Fruit fly (Drosophila melanogaster) whole organism: ENCODE measurements around the gene alph.

ENCODE experiments used
- CG8478 ChIP-seq: fragments of >200 bp; optimal IDR thresholded peaks from 2 replicates; lab custom pipeline; 2018; ENCODE audit warnings: inconsistent platforms
- psq ChIP-seq: fragments of >200 bp; optimal IDR thresholded peaks from 2 replicates; lab custom pipeline; 2017

DNA sequence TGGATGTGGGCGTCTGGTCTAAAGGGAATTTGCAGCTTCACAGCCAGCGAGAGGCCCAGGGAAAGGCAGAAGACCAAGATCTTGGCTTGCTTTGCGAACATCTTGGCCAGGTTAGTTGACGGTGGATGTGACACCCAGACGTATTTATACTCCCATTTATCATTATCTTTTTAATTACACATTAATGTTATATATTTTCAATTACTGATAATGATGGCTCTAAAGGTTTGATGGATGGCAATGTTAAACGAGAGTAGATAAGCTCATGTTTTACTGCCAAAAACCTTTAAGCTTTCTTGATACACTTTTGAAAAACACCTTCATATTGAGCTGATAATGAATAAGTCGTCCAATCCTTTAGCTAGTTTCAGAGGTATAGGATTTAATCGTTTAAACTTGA is 2.0 kb upstream of the alph start, which contains the start of gene CG11470:
- no peak for TF ChIP-seq CG8478 (lab: Kevin White, UChicago)
- no peak for TF ChIP-seq psq
